Fruit fly (Drosophila melanogaster): ENCODE results near the gene CG13658.
A peak's percentile ranks its signal among the peaks of the same experiment; 100 is the strongest.

The CG13658 gene

DNA sequence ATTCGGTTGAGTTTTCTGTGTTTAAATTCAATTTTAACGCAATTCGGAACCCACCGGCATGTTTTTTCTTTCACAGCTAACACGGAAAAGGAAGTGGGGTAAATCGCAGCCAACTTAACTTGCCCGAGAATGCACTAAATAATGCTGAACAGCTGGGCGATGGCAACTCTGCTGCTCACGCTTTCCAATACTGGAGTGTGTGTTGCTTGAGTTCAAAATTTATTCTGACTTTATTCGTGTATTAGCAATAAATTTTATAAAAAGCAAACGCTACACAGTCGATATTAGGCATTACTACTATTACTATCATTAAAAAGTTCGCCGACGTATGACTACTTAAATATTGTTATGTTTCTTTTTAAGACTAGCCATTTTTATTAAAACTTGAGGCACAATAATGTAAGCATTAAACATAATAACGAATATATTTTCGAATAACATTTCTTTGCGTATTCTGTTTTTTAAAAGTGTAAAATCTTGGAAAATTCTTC lies 39.9 kb upstream of the CG13658 start, which contains the start of the genes RpS27 and Nup37 (continued):
- peak; percentile 88 for TF ChIP-seq CG10631 (GFP tag; optimal IDR thresholded peaks at IDR 0.05)
- TF ChIP-seq CG16779 (tag; optimal IDR thresholded peaks at IDR 0.05) = peak; percentile 94
- TF ChIP-seq CG1621 (tag; optimal IDR thresholded peaks at IDR 0.05) = peak; percentile 90
- TF ChIP-seq Blimp-1 (GFP tag; optimal IDR thresholded peaks at IDR 0.05) = peak; percentile 90
- TF ChIP-seq OdsH (GFP tag; optimal IDR thresholded peaks at IDR 0.05) = peak; percentile 92
- TF ChIP-seq Hr39 (GFP tag; optimal IDR thresholded peaks at IDR 0.05) = peak; percentile 97
- peak; percentile 92 for TF ChIP-seq Sox15 (GFP tag; optimal IDR thresholded peaks at IDR 0.05)
- TF ChIP-seq fd85E (GFP tag; optimal IDR thresholded peaks at IDR 0.05) = peak; percentile 89
- TF ChIP-seq CG4318 (GFP tag; optimal IDR thresholded peaks at IDR 0.05) = no peak
- peak; percentile 94 for TF ChIP-seq pdm3 (GFP tag; optimal IDR thresholded peaks at IDR 0.05)
- TF ChIP-seq spab (GFP tag; optimal IDR thresholded peaks at IDR 0.05) = peak; percentile 76
- TF ChIP-seq CG6854 (GFP tag; optimal IDR thresholded peaks at IDR 0.05) = peak; percentile 98
- TF ChIP-seq Eip78C (GFP tag) = peak; percentile 97
- TF ChIP-seq vri (GFP tag; optimal IDR thresholded peaks at IDR 0.05) = peak; percentile 96
- peak; percentile 97 for TF ChIP-seq CG31627 (GFP tag; optimal IDR thresholded peaks at IDR 0.05)
- peak; percentile 96 for TF ChIP-seq net (GFP tag; optimal IDR thresholded peaks at IDR 0.05)
- TF ChIP-seq CG15336 (GFP tag; IDR thresholded peaks at IDR 0.05) = 0 out of 2 replicates have a peak, but pooled peaks have one; percentile 24
- peak; percentile 92 for TF ChIP-seq CG34406 (GFP tag; optimal IDR thresholded peaks at IDR 0.05)
- TF ChIP-seq CG8632 (GFP tag; optimal IDR thresholded peaks at IDR 0.05) = peak; percentile 89
- TF ChIP-seq Eip75B (GFP tag; optimal IDR thresholded peaks at IDR 0.05) = peak; percentile 96
- no peak for TF ChIP-seq svp (GFP tag)
- TF ChIP-seq eg (GFP tag; IDR thresholded peaks at IDR 0.05) = peak; percentile 93

DNA sequence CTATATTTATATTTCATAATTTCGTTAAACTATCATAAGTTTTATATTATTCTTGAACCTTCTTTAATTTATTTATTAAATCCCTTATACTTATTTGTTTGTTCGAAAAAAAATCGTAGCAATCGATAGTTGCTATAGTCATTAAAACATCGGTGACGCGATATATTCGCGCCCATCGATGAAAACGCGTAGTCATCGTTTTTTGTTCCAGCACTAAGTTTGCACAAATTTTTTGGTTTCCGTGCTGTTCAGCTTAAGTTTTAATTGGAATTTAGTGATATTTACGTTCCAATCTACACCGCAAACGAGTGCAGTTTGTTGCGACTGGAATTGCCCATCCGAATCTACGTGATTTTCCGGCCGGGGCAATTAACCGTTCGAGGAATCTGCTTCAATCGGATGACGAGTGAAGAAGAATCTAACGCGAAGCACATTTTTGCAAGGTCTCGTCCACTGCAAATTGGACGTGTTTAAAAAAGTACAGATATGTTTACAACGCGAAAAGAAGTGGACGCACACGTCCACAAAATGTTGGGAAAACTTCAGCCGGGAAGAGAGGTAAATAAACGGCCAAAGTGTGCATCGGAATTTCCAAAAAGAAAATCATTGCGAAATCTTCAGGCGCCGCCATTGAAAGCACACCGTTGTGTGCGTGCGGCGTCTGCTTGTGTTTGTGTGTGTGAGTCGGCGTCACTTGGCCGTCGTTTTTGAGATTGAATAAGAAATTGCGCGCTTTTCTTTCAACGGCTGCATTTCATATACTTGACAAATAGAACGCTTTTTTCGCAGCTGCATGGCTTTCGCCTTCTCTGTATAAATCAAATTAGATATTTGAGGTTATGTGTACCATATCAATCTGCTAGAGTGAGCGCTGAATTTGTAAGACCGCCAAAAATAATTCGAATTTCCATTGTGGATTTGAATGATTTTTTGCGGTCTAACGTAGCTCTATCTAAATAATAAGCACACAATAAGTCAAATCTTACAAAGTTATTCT lies 37.8 kb upstream of the CG13658 start, which contains the start of gene Nup358:
TSS of gene Nup358 (plus strand) at position 204 of the 997 bp plus-strand sequence.
- TF ChIP-seq CG10669 (GFP tag; optimal IDR thresholded peaks at IDR 0.05) (no peak), CG31627 (GFP tag; optimal IDR thresholded peaks at IDR 0.05) (peak; percentile 4), esn (GFP tag; optimal IDR thresholded peaks at IDR 0.05) (peak; percentile 37)

DNA sequence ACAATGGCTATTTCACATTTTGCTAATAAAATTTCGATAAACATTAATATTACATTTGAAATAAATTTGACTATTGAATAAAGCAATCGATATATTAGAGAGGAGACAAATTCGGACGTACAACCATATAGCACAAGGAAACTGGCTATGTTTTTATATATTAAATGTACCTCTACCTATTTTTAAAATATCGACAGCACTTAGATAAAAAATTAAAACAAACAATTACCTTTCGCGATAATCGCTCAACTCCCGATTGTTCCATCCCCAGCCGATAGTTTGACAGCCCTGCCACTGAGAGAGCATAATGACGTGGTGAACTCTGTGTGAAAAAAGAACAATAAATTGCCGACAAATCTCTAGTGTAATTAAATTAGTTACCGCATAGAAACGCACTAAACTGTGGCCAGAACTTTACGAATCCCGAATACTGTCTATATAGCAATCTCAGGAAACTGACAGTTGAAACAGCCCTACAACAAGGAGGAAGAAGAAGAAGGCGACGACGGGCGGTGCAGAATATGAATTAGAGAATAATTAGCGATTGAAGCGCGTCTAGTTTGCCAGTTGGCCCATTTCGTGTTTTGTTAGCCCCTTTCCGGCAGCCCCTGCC lies 28.5 kb upstream of the CG13658 start, which contains the start of gene CG11857:
TSS of gene CG11857 (plus strand) at position 271 of the 613 bp plus-strand sequence.
- peak; percentile 82 for TF ChIP-seq Hr38 (GFP tag; optimal IDR thresholded peaks at IDR 0.05)
- TF ChIP-seq Lpt (GFP tag; optimal IDR thresholded peaks at IDR 0.05) = peak; percentile 89
- TF ChIP-seq CG8119 (GFP tag; IDR thresholded peaks at IDR 0.05) = peak; percentile 90
- TF ChIP-seq acj6 (GFP tag; optimal IDR thresholded peaks at IDR 0.05) = peak; percentile 97
- TF ChIP-seq Hr4 (GFP tag; optimal IDR thresholded peaks at IDR 0.05) = peak; percentile 97
- peak; percentile 94 for TF ChIP-seq dac (GFP tag; optimal IDR thresholded peaks at IDR 0.05)
- peak; percentile 96 for TF ChIP-seq Sox15 (GFP tag; optimal IDR thresholded peaks at IDR 0.05)
- peak; percentile 97 for TF ChIP-seq cyc (GFP tag; optimal IDR thresholded peaks at IDR 0.05)
- peak; percentile 95 for TF ChIP-seq Eip75B (GFP tag; optimal IDR thresholded peaks at IDR 0.05)
- TF ChIP-seq CG7368 (GFP tag; optimal IDR thresholded peaks at IDR 0.05) = peak; percentile 93
- TF ChIP-seq CG32006 (GFP tag; optimal IDR thresholded peaks at IDR 0.05) = peak; percentile 96
- no peak for TF ChIP-seq Sox102F (GFP tag; optimal IDR thresholded peaks at IDR 0.05)
- TF ChIP-seq spab (GFP tag; optimal IDR thresholded peaks at IDR 0.05) = no peak
- TF ChIP-seq net (GFP tag; optimal IDR thresholded peaks at IDR 0.05) = peak; percentile 94
- peak; percentile 86 for TF ChIP-seq Blimp-1 (GFP tag; optimal IDR thresholded peaks at IDR 0.05)
- peak; percentile 97 for TF ChIP-seq Met (GFP tag; optimal IDR thresholded peaks at IDR 0.05)
- TF ChIP-seq Smox (GFP tag; optimal IDR thresholded peaks at IDR 0.05) = peak; percentile 97
- TF ChIP-seq CG6808 (GFP tag; optimal IDR thresholded peaks at IDR 0.05) = no peak
- peak; percentile 97 for TF ChIP-seq pdm3 (GFP tag; optimal IDR thresholded peaks at IDR 0.05)
- peak; percentile 90 for TF ChIP-seq CG11762 (GFP tag; optimal IDR thresholded peaks at IDR 0.05; ENCODE audit: insufficient read depth)
- TF ChIP-seq Sox14 (GFP tag; optimal IDR thresholded peaks at IDR 0.05) = peak; percentile 97
- peak; percentile 98 for TF ChIP-seq Hr39 (GFP tag; optimal IDR thresholded peaks at IDR 0.05)
- TF ChIP-seq CG6163 (GFP tag; IDR thresholded peaks at IDR 0.05) = peak; percentile 98
- no peak for TF ChIP-seq CG16779 (tag; optimal IDR thresholded peaks at IDR 0.05)
- TF ChIP-seq Eip93F (GFP tag; optimal IDR thresholded peaks at IDR 0.05) = peak; percentile 89
- TF ChIP-seq CG15336 (GFP tag; IDR thresholded peaks at IDR 0.05) = peak; percentile 93
- TF ChIP-seq lz (GFP tag; optimal IDR thresholded peaks at IDR 0.05) = peak; percentile 98
- peak; percentile 98 for TF ChIP-seq eg (GFP tag; IDR thresholded peaks at IDR 0.05)
- peak; percentile 97 for TF ChIP-seq OdsH (GFP tag; optimal IDR thresholded peaks at IDR 0.05)
- TF ChIP-seq CG6854 (GFP tag; optimal IDR thresholded peaks at IDR 0.05) = peak; percentile 76
- peak; percentile 98 for TF ChIP-seq Eip78C (GFP tag)
- peak; percentile 97 for TF ChIP-seq topi (GFP tag; optimal IDR thresholded peaks at IDR 0.05)

All from whole organism, prepupa.